Fruit fly (Drosophila melanogaster): Measurements from ENCODE around the gene RpL36A.

Gene RpL36A

dm6 chr2L:8042645-8043281 lies at the start of gene RpL36A (continued):
- TF ChIP-seq MTF-1 (GFP tag; optimal IDR thresholded peaks at IDR 0.05; ENCODE audit: borderline replicate concordance): peak; percentile 56
- TF ChIP-seq CG1647 (GFP tag; optimal IDR thresholded peaks at IDR 0.05): no peak
- peak; percentile 20 for TF ChIP-seq Dad (GFP tag; optimal IDR thresholded peaks at IDR 0.05)
- peak; percentile 76 for TF ChIP-seq tna (GFP tag; IDR thresholded peaks at IDR 0.05; ENCODE audit: partially characterized antibody)
- TF ChIP-seq ac (GFP tag; optimal IDR thresholded peaks at IDR 0.05): peak; percentile 27
- no peak for TF ChIP-seq Spps (tag; optimal IDR thresholded peaks at IDR 0.05)
- peak; percentile 50 for TF ChIP-seq CG3847 (GFP tag; IDR thresholded peaks at IDR 0.05)
- TF ChIP-seq luna (GFP tag; optimal IDR thresholded peaks at IDR 0.05): peak; percentile 39
- TF ChIP-seq mld (GFP tag; IDR thresholded peaks at IDR 0.05; ENCODE audit: partially characterized antibody): peak; percentile 83; the same call in 2 of the 3 replicates
- peak; percentile 37 for TF ChIP-seq CG33557 (GFP tag; optimal IDR thresholded peaks at IDR 0.05)
- TF ChIP-seq CG2202 (tag; optimal IDR thresholded peaks at IDR 0.05): peak; percentile 36
- TF ChIP-seq BEAF-32 (GFP tag; optimal IDR thresholded peaks at IDR 0.05): peak; percentile 92
- TF ChIP-seq CG11247 (GFP tag; IDR thresholded peaks at IDR 0.05): peak; percentile 66
- TF ChIP-seq CG6272 (GFP tag; IDR thresholded peaks at IDR 0.05): peak; percentile 15; the same call in 1 of the 2 replicates
- TF ChIP-seq corto (GFP tag; optimal IDR thresholded peaks at IDR 0.05): no peak
- peak; percentile 52 for TF ChIP-seq CG11398 (GFP tag; optimal IDR thresholded peaks at IDR 0.05)
- no peak for TF ChIP-seq Dip2 (GFP tag; IDR thresholded peaks at IDR 0.05)
- peak; percentile 75 for TF ChIP-seq CG6854 (GFP tag; optimal IDR thresholded peaks at IDR 0.05)
- TF ChIP-seq Sry-δ (GFP tag; optimal IDR thresholded peaks at IDR 0.05): peak; percentile 94
- TF ChIP-seq Atf3 (GFP tag; optimal IDR thresholded peaks at IDR 0.05): peak; percentile 28
- no peak for TF ChIP-seq peb (GFP tag; IDR thresholded peaks at IDR 0.05)
- TF ChIP-seq CG8765 (GFP tag; IDR thresholded peaks at IDR 0.05): no peak
- TF ChIP-seq GATAe (GFP tag; conservative IDR thresholded peaks at IDR 0.05): 0 out of 2 replicates have a peak, but pooled peaks have one; percentile 13
- peak; percentile 73 for TF ChIP-seq unc-4 (GFP tag; IDR thresholded peaks at IDR 0.05; ENCODE audit: partially characterized antibody)
- peak; percentile 92 for TF ChIP-seq Mes4 (GFP tag; optimal IDR thresholded peaks at IDR 0.05)
- peak; percentile 48 for TF ChIP-seq CG12236 (GFP tag; optimal IDR thresholded peaks at IDR 0.05)
- TF ChIP-seq Dref (GFP tag; IDR thresholded peaks at IDR 0.05): peak; percentile 94
- no peak for TF ChIP-seq CG17612 (GFP tag; IDR thresholded peaks at IDR 0.05)
- TF ChIP-seq CG9932 (GFP tag; IDR thresholded peaks at IDR 0.05): peak; percentile 75
- peak; percentile 73 for TF ChIP-seq zfh1 (GFP tag; IDR thresholded peaks at IDR 0.05)
- TF ChIP-seq schlank (tag; optimal IDR thresholded peaks at IDR 0.05): peak; percentile 68
- no peak for TF ChIP-seq sisA (GFP tag; IDR thresholded peaks at IDR 0.05)
- TF ChIP-seq jigr1 (GFP tag; IDR thresholded peaks at IDR 0.05): no peak
- no peak for TF ChIP-seq CG15479 (GFP tag; optimal IDR thresholded peaks at IDR 0.05)
- peak; percentile 29 to 55 for TF ChIP-seq bsh (GFP tag; optimal IDR thresholded peaks at IDR 0.05)
- TF ChIP-seq Opbp (GFP tag; IDR thresholded peaks at IDR 0.05; ENCODE audit: partially characterized antibody): peak; percentile 94
- peak; percentile 45 for TF ChIP-seq CG18011 (GFP tag; optimal IDR thresholded peaks at IDR 0.05)
- TF ChIP-seq hbn (GFP tag; IDR thresholded peaks at IDR 0.05; ENCODE audit: partially characterized antibody): peak; percentile 74
- no peak for TF ChIP-seq Taf1 (GFP tag; IDR thresholded peaks at IDR 0.05)
- TF ChIP-seq Dp (GFP tag; optimal IDR thresholded peaks at IDR 0.05): peak; percentile 22
- 0 out of 3 replicates have a peak, but pooled peaks have one; percentile 25 for TF ChIP-seq Aef1 (GFP tag; IDR thresholded peaks at IDR 0.05)
- 0 out of 2 replicates have a peak, but pooled peaks have one; percentile 20 for TF ChIP-seq bowl (GFP tag; IDR thresholded peaks at IDR 0.05)
- no peak for TF ChIP-seq CG4820 (GFP tag; optimal IDR thresholded peaks at IDR 0.05)
- TF ChIP-seq scrt (GFP tag; optimal IDR thresholded peaks at IDR 0.05): no peak
- TF ChIP-seq CG11723 (GFP tag; optimal IDR thresholded peaks at IDR 0.05): peak; percentile 46
- peak; percentile 68 for TF ChIP-seq CG30403 (GFP tag; optimal IDR thresholded peaks at IDR 0.05)
- TF ChIP-seq dmrt99B (tag; optimal IDR thresholded peaks at IDR 0.05): no peak
- TF ChIP-seq az2 (GFP tag; optimal IDR thresholded peaks at IDR 0.05): no peak
- peak; percentile 72 for TF ChIP-seq zen2 (GFP tag; IDR thresholded peaks at IDR 0.05; ENCODE audit: partially characterized antibody)
